Worm (Caenorhabditis elegans): ENCODE measurements around the gene Y57G7A.2.

Gene Y57G7A.2

ce11 chrII:1322283-1323173 lies 26.7 kb downstream of the Y57G7A.2 start:
- TF ChIP-seq vab-7 (GFP tag; IDR thresholded peaks at IDR 0.05) (no peak), dve-1 (tag; optimal IDR thresholded peaks at IDR 0.05; ENCODE audit: insufficient read depth) (no peak), nhr-42 (GFP tag; IDR thresholded peaks at IDR 0.05) (no peak), egl-43 (GFP tag; IDR thresholded peaks at IDR 0.05) (no peak; the same call in 1 of the 2 replicates), nhr-28 (tag; optimal IDR thresholded peaks at IDR 0.05) (no peak), nhr-25 (tag; optimal IDR thresholded peaks at IDR 0.05; ENCODE audit: borderline replicate concordance, insufficient read depth) (no peak), aha-1 (tag) (peak; percentile 34), Y75B8A.6 (GFP tag; IDR thresholded peaks at IDR 0.05) (no peak), ceh-44 (GFP tag; IDR thresholded peaks at IDR 0.05) (no peak), set-16 (GFP tag; IDR thresholded peaks at IDR 0.05) (peak; percentile 55), Y105C5A.15 (GFP tag; IDR thresholded peaks at IDR 0.05) (0 out of 2 replicates have a peak, but pooled peaks have one; percentile 10), madf-5 (GFP tag; IDR thresholded peaks at IDR 0.05) (0 out of 4 replicates have a peak, but pooled peaks of 1 of the 2 experiments have one; percentile 53), lin-13 (GFP tag; optimal IDR thresholded peaks at IDR 0.05) (peak; percentile 6)

ce11 chrII:1323190-1323651 lies 27.3 kb downstream of the Y57G7A.2 start:
- TF ChIP-seq php-3 (GFP tag; IDR thresholded peaks at IDR 0.05) (no peak), ceh-28 (tag; optimal IDR thresholded peaks at IDR 0.05) (no peak), set-16 (GFP tag; IDR thresholded peaks at IDR 0.05) (peak; percentile 91), ceh-32 (tag; optimal IDR thresholded peaks at IDR 0.05; ENCODE audit: poor library complexity) (no peak), hif-1 (tag; optimal IDR thresholded peaks at IDR 0.05) (peak in 1 of 2 experiments; percentile 12), pqm-1 (tag; optimal IDR thresholded peaks at IDR 0.05) (no peak), nhr-10 (tag; optimal IDR thresholded peaks at IDR 0.05) (no peak), unc-130 (GFP tag; optimal IDR thresholded peaks at IDR 0.05) (peak; percentile 21), hlh-11 (tag; optimal IDR thresholded peaks at IDR 0.05) (peak; percentile 37), D1046.2 (GFP tag; IDR thresholded peaks at IDR 0.05) (no peak), lsy-2 (tag; optimal IDR thresholded peaks at IDR 0.05) (peak in 1 of 2 experiments; percentile 58), F37D6.2 (tag; optimal IDR thresholded peaks at IDR 0.05) (peak; percentile 22), nhr-28 (tag; optimal IDR thresholded peaks at IDR 0.05) (no peak), Y48G9A.11 (GFP tag; IDR thresholded peaks at IDR 0.05) (0 out of 2 replicates have a peak, but pooled peaks have one; percentile 10), ZK546.5 (tag; optimal IDR thresholded peaks at IDR 0.05) (peak in 1 of 2 experiments; percentile 29), arid-1 (GFP tag; conservative IDR thresholded peaks at IDR 0.05) (no peak), spr-1 (tag; optimal IDR thresholded peaks at IDR 0.05) (no peak), F26F4.8 (GFP tag; conservative IDR thresholded peaks at IDR 0.05) (no peak), rbr-2 (tag; optimal IDR thresholded peaks at IDR 0.05) (peak; percentile 37), jun-1 (tag; optimal IDR thresholded peaks at IDR 0.05) (no peak), F10B5.3 (tag; optimal IDR thresholded peaks at IDR 0.05) (no peak), aha-1 (tag) (peak; percentile 94), snpc-4 (tag; optimal IDR thresholded peaks at IDR 0.05) (no peak), unc-62 (GFP tag; optimal IDR thresholded peaks at IDR 0.05 in 1 of 2) (peak in 1 of 2 experiments; percentile 62), unc-62 (tag; optimal IDR thresholded peaks at IDR 0.05) (no peak), nhr-41 (GFP tag; IDR thresholded peaks at IDR 0.05) (no peak), lim-7 (GFP tag; IDR thresholded peaks at IDR 0.05) (0 out of 2 replicates have a peak, but pooled peaks have one; percentile 4), F49E8.2 (tag; optimal IDR thresholded peaks at IDR 0.05; ENCODE audit: borderline replicate concordance) (peak; percentile 80), saeg-2 (GFP tag; IDR thresholded peaks at IDR 0.05) (no peak), Y75B8A.6 (GFP tag; IDR thresholded peaks at IDR 0.05) (no peak), ceh-62 (tag; optimal IDR thresholded peaks at IDR 0.05) (no peak), unc-39 (tag; optimal IDR thresholded peaks at IDR 0.05) (no peak), hlh-30 (tag; optimal IDR thresholded peaks at IDR 0.05; ENCODE audit: insufficient read depth) (peak; percentile 19), dmd-6 (GFP tag; IDR thresholded peaks at IDR 0.05) (0 out of 2 replicates have a peak, but pooled peaks have one; percentile 15), mxl-3 (GFP tag; optimal IDR thresholded peaks at IDR 0.05) (no peak), lin-39 (tag; optimal IDR thresholded peaks at IDR 0.05) (no peak), nhr-102 (tag; optimal IDR thresholded peaks at IDR 0.05) (peak; percentile 32), zip-11 (GFP tag; IDR thresholded peaks at IDR 0.05) (no peak)
